Worm (Caenorhabditis elegans): ENCODE data around the gene srb-5.

DNA sequence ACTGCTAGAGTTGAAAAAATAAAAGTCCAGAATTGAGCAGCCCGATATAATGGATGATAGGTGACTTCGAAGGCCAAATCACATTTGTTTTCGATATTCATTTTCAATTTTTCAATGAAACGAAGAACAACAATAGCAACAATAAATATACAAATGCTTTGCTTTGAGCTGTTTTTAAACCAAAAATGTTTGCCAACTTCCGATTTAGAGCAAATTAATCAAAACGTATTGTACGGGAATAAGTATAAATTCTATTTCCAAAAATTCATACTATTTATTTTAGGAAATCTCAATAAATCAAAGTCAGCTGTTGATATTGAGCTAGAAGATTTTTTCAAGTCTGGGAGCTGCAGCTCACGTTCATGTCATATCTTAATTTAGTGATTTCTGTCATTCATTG, 7.7 kb upstream of the srb-5 start, which contains the start of gene srb-1:
- TF ChIP-seq nhr-76 (tag; optimal IDR thresholded peaks at IDR 0.05): no peak
- no peak for TF ChIP-seq ama-1 (optimal IDR thresholded peaks at IDR 0.05)
- no peak for TF ChIP-seq fkh-2 (tag; optimal IDR thresholded peaks at IDR 0.05)
- no peak for TF ChIP-seq ceh-16 (tag; optimal IDR thresholded peaks at IDR 0.05)
- TF ChIP-seq mdl-1 (tag; optimal IDR thresholded peaks at IDR 0.05): no peak
- no peak for TF ChIP-seq ztf-11 (tag; optimal IDR thresholded peaks at IDR 0.05)
- no peak for TF ChIP-seq fkh-10 (GFP tag; optimal IDR thresholded peaks at IDR 0.05)
- TF ChIP-seq nhr-77 (tag; optimal IDR thresholded peaks at IDR 0.05): no peak
- TF ChIP-seq hmg-11 (tag; optimal IDR thresholded peaks at IDR 0.05): no peak
